Worm (Caenorhabditis elegans) whole organism, L4/young adult: ENCODE results near the gene clec-136.

ENCODE experiments used
- W03F9.2 ChIP-seq: fragments of 150-350 bp; optimal IDR thresholded peaks from 2 replicates; lab custom pipeline; 2014; ENCODE audit warnings: missing biosample characterization, missing genetic modification characterization
- dao-5 ChIP-seq: sonication (generic microtip); optimal IDR thresholded peaks from 2 replicates; lab custom pipeline; 2016; ENCODE audit warnings: missing genotype, missing genetic modification characterization, moderate library complexity, missing compliant biosample characterization
- him-1 ChIP-seq: sonication (generic microtip); optimal IDR thresholded peaks from 2 replicates; lab custom pipeline; 2016; ENCODE audit warnings: missing genotype, missing genetic modification reagents, missing genetic modification characterization, missing compliant biosample characterization

Gene clec-136

DNA sequence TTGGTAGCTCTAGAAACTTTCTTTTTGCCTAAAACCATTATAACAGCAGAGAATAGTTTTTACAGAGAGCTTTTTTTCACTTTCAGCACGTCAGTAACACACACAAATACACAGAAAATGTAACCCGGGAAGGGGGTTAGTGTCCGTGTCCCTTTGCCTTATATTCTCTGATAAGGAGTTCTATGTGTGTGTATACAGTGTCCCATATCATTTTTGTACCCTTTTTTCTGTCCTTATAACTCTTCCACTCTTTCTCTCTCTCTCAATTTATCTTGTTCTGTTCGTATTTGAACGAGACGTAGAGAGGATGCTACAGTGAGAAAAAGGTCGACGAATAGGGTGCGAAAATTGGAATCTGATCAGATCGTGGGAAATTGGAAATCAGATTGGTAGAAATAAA, 17.5 kb downstream of the clec-136 start:
- TF ChIP-seq him-1 (tag; lab: Kevin White, UChicago) (no peak), dao-5 (tag; lab: Kevin White, UChicago) (no peak)

ce11 chrII:4597441-4597840, 18.9 kb downstream of the clec-136 start:
- no peak for TF ChIP-seq W03F9.2 (tag; lab: Kevin White, UChicago)
- TF ChIP-seq dao-5 (tag; lab: Kevin White, UChicago), result no peak
- no peak for TF ChIP-seq him-1 (tag; lab: Kevin White, UChicago)

DNA sequence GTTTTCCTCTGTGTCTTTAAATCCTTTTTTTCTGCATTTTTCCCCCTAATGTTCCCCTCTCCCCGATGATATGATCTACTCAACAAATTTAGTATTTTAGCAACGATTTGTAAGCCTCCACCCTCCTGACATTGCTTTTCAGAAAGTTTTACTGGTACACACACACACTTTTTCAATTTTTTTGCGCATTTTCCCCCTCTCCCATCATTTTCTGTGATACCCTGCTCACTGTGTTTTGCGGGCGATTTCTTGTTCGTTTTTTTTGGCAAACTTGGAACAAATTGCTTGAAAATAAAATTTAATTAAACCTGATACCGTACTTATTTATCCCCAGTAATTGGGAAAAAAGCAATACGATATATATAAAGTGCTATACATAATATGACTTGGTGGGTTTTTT, 25.7 kb downstream of the clec-136 start:
- no peak for TF ChIP-seq W03F9.2 (tag; lab: Kevin White, UChicago)
- TF ChIP-seq him-1 (tag; lab: Kevin White, UChicago), result no peak
- TF ChIP-seq dao-5 (tag; lab: Kevin White, UChicago), result no peak

DNA sequence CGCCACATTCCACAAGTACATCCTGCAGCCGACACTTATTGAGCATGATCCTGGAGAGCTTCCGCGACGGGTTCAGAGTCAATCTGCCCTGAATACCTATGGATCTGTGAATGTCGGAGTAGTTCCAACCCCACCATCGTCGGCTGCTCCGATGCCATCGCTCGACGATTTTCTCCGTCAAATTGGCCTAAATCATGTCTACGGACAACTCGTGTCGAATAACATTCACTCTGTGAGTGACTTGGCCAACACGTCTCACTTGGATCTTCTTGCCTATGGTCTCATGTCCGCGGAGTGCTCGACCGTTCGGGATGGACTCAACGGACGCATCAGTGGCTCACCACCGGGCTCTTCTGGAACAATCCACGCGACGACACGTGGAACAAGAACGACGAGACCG, 26.3 kb downstream of the clec-136 start:
- no peak for TF ChIP-seq dao-5 (tag; lab: Kevin White, UChicago)
- TF ChIP-seq him-1 (tag; lab: Kevin White, UChicago), result no peak
- no peak for TF ChIP-seq W03F9.2 (tag; lab: Kevin White, UChicago)

DNA sequence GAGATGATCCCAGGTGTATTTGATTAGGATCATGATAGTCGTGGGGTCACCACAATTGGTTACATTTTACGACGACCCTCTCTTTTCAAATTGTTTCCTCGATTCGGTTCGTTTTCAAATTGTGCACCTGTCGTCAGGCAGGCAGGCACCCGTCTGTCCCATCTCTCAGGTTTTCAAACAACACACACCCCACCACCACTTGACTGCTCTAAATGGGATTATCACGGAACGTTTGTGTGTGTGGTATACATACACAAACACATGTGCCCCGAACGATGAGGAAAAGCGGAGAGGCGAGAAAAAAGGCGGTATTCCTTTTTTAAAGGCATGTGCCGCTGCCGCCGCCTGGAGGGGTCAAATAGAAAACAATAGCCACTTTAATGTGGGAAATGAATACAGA, 31.0 kb downstream of the clec-136 start:
- TF ChIP-seq him-1 (tag; lab: Kevin White, UChicago), result no peak
- no peak for TF ChIP-seq dao-5 (tag; lab: Kevin White, UChicago)

- TF ChIP-seq him-1 (tag; lab: Kevin White, UChicago), result no peak
- TF ChIP-seq dao-5 (tag; lab: Kevin White, UChicago), result no peak
- no peak for TF ChIP-seq W03F9.2 (tag; lab: Kevin White, UChicago)
These were observed 32.0 kb downstream of the clec-136 start for ce11 chrII:4584313-4584712.

DNA sequence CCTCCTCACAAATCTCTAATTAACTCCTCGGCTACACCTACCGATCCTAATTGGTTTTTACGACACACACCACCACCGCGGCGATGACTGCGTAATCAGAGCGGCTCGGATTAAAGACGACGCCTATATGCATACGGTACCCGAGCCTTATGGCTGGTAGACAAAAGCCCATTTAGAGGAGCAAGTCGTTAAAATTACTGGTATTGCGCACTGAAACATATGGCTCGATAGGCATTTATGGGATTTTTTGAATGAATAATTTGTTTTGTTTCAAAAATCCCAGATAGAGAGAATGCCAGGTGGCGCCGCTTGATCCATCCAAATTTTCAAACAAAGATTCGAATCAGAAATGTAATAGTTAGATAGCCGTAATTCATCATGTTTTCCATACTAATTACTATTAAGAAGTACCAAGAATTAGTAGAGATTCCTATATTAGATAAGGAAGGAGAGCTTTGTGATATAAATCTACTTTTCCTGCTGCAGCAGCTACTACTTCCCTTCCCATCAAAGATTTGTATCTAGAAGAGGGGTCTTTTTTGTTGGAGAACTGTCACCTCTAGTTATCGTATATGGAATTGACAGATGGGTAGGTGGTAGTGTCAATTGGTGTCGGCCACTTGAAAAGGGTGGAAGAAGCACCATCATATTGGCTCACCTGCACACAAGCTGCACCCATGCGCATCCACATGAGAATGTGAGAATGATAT, 33.0 kb downstream of the clec-136 start:
- TF ChIP-seq him-1 (tag; lab: Kevin White, UChicago), result no peak
- TF ChIP-seq W03F9.2 (tag; lab: Kevin White, UChicago), result no peak
- TF ChIP-seq dao-5 (tag; lab: Kevin White, UChicago), result no peak

DNA sequence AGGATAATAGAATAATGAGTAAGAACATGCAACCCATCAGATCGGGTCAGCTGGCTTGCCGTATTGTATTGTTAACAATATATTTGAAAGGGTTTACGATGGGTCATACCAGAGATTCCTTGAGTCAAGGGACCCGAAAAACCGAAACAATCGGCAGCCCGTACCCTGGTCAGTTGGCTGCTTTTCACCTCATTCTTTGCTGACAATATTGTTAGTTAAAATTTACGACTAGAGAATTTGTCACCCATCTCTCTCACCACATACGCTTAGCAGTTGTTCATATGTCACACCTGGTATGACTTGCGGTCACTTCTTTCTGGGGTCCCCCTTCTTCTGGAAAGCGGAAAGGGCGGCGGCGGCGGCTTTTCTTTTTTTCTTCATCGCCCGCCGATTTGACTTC, 35.3 kb downstream of the clec-136 start:
- TF ChIP-seq W03F9.2 (tag; lab: Kevin White, UChicago) (no peak), dao-5 (tag; lab: Kevin White, UChicago) (no peak), him-1 (tag; lab: Kevin White, UChicago) (no peak)

- TF ChIP-seq him-1 (tag; lab: Kevin White, UChicago) (no peak), dao-5 (tag; lab: Kevin White, UChicago) (no peak), W03F9.2 (tag; lab: Kevin White, UChicago) (no peak)
These were observed 36.3 kb downstream of the clec-136 start for ce11 chrII:4579920-4580474.

DNA sequence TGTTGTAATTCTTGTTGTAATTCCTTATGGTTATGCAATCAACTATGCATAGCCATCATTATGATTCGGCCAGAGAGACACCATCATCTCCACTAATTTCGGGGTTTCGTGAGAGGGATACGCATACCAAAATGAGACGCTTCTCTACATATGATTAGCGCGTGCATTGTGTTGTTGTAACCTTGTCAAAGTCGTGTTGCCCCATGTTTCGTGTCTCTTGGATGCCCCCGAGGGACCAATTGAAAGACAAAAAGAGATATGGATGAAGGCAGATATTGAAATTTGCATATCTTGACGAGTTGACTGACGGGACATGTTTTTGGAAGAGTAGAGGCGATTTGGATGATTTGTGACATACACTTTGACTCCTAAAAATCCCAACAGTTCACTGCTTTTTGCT, 37.0 kb downstream of the clec-136 start:
- TF ChIP-seq him-1 (tag; lab: Kevin White, UChicago) (no peak), W03F9.2 (tag; lab: Kevin White, UChicago) (no peak), dao-5 (tag; lab: Kevin White, UChicago) (no peak)

- TF ChIP-seq W03F9.2 (tag; lab: Kevin White, UChicago) (no peak), dao-5 (tag; lab: Kevin White, UChicago) (no peak), him-1 (tag; lab: Kevin White, UChicago) (no peak)
These were observed 39.0 kb downstream of the clec-136 start for ce11 chrII:4577391-4577790.

ce11 chrII:4575579-4575978, 40.8 kb downstream of the clec-136 start:
- TF ChIP-seq him-1 (tag; lab: Kevin White, UChicago), result no peak
- no peak for TF ChIP-seq W03F9.2 (tag; lab: Kevin White, UChicago)
- no peak for TF ChIP-seq dao-5 (tag; lab: Kevin White, UChicago)

ce11 chrII:4574658-4575057, 41.7 kb downstream of the clec-136 start:
- TF ChIP-seq W03F9.2 (tag; lab: Kevin White, UChicago) (no peak), him-1 (tag; lab: Kevin White, UChicago) (no peak), dao-5 (tag; lab: Kevin White, UChicago) (no peak)

- TF ChIP-seq him-1 (tag; lab: Kevin White, UChicago), result no peak
- TF ChIP-seq dao-5 (tag; lab: Kevin White, UChicago), result no peak
- TF ChIP-seq W03F9.2 (tag; lab: Kevin White, UChicago), result no peak
These were observed 43.3 kb downstream of the clec-136 start for ce11 chrII:4573084-4573483.
